Fruit fly (Drosophila melanogaster): ENCODE results near the gene CG14731.

Gene CG14731

DNA sequence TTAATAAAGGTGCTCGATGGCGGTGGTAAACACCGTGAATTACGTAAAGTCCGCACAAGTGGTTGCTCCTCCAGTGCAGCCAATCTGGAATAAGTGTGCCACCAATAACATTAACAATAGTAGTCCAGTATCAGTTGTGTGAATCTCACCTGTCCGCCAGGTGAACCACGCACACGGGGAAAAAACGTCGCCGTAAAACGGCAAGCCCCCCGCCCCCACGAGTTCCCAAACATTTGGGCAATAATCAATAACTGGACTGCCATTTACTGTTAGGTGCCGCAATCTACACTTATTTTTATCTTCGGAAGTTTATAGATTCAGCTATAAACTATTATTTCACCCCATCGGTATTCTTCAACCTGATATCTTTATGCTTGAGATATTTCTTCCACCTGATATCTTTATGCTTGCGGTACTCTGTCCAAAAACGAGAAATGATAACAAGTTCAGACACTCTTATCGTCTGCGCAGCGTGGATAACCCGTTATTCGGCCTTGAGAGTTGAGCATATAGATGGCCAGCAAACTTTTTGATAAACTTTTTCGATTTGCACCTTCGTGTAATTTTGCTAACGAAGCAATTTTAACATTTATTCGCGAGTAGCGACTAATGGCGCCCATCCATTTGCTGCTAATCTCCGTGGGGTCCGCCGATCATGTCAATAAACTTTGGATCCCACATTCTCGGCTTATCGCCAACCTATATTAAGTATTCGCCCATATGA lies 37.1 kb downstream of the CG14731 start:
- TF ChIP-seq Sin3A (optimal IDR thresholded peaks at IDR 0.05) (no peak), Myc (optimal IDR thresholded peaks at IDR 0.05) (no peak), ttk (optimal IDR thresholded peaks at IDR 0.05) (no peak), h (optimal IDR thresholded peaks at IDR 0.05) (no peak), psq (optimal IDR thresholded peaks at IDR 0.05) (no peak), insv (optimal IDR thresholded peaks at IDR 0.05) (no peak)

dm6 chr3R:11969217-11969616 lies 38.2 kb downstream of the CG14731 start:
- TF ChIP-seq h (optimal IDR thresholded peaks at IDR 0.05) (no peak), Myc (optimal IDR thresholded peaks at IDR 0.05) (no peak), Sin3A (optimal IDR thresholded peaks at IDR 0.05) (no peak), ttk (optimal IDR thresholded peaks at IDR 0.05) (no peak), psq (optimal IDR thresholded peaks at IDR 0.05) (no peak), insv (optimal IDR thresholded peaks at IDR 0.05) (no peak)

DNA sequence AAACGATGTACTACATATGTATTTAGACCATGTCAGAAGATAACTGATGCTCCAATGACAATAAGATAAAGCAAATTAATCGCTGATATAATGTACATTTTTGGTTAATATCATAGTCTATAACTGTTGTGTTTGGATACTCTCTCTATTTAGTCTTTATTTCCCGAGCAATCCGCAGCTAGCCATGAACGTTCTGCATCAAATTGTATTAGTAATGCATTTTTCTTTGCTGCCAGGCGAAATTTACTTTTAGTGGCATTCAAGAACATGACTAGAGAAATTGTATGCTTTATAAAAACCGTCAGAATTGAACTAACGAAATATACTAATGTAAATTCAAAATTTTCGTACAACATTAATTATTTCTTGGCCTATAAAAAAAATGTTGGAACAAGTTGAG lies 40.3 kb downstream of the CG14731 start, which contains the start of gene GC2:
Gene GC2 (plus strand): TSS at position 301 of the 400 bp plus-strand sequence.
- TF ChIP-seq ttk (optimal IDR thresholded peaks at IDR 0.05), result no peak
- TF ChIP-seq Sin3A (optimal IDR thresholded peaks at IDR 0.05), result no peak
- no peak for TF ChIP-seq Myc (optimal IDR thresholded peaks at IDR 0.05)
- TF ChIP-seq psq (optimal IDR thresholded peaks at IDR 0.05), result no peak
- no peak for TF ChIP-seq insv (optimal IDR thresholded peaks at IDR 0.05)
- TF ChIP-seq h (optimal IDR thresholded peaks at IDR 0.05), result no peak

- no peak for TF ChIP-seq Sin3A (optimal IDR thresholded peaks at IDR 0.05)
- TF ChIP-seq ttk (optimal IDR thresholded peaks at IDR 0.05), result no peak
- no peak for TF ChIP-seq psq (optimal IDR thresholded peaks at IDR 0.05)
- TF ChIP-seq insv (optimal IDR thresholded peaks at IDR 0.05), result no peak
- no peak for TF ChIP-seq h (optimal IDR thresholded peaks at IDR 0.05)
- TF ChIP-seq Myc (optimal IDR thresholded peaks at IDR 0.05), result no peak
These were observed 42.8 kb downstream of the CG14731 start for dm6 chr3R:11973826-11974225.

dm6 chr3R:11974631-11975030 lies 43.6 kb downstream of the CG14731 start, which contains the start of gene Tango9:
Tango9 (minus strand) TSS chr3R:11974910.
- TF ChIP-seq psq (optimal IDR thresholded peaks at IDR 0.05) (no peak), h (optimal IDR thresholded peaks at IDR 0.05) (no peak), insv (optimal IDR thresholded peaks at IDR 0.05) (no peak), Myc (optimal IDR thresholded peaks at IDR 0.05) (no peak), Sin3A (optimal IDR thresholded peaks at IDR 0.05) (no peak), ttk (optimal IDR thresholded peaks at IDR 0.05) (no peak)

dm6 chr3R:11976556-11977335 lies 45.7 kb downstream of the CG14731 start, which contains the start of gene CG10005:
CG10005 (minus strand) TSS chr3R:11977197.
- no peak for TF ChIP-seq h (optimal IDR thresholded peaks at IDR 0.05)
- TF ChIP-seq Myc (optimal IDR thresholded peaks at IDR 0.05), result no peak
- TF ChIP-seq ttk (optimal IDR thresholded peaks at IDR 0.05), result no peak
- no peak for TF ChIP-seq Sin3A (optimal IDR thresholded peaks at IDR 0.05)
- TF ChIP-seq insv (optimal IDR thresholded peaks at IDR 0.05), result no peak
- no peak for TF ChIP-seq psq (optimal IDR thresholded peaks at IDR 0.05)

dm6 chr3R:11977336-11977678 lies 46.2 kb downstream of the CG14731 start:
- TF ChIP-seq h (optimal IDR thresholded peaks at IDR 0.05) (no peak), insv (optimal IDR thresholded peaks at IDR 0.05) (no peak), Sin3A (optimal IDR thresholded peaks at IDR 0.05) (no peak), ttk (optimal IDR thresholded peaks at IDR 0.05) (no peak)

DNA sequence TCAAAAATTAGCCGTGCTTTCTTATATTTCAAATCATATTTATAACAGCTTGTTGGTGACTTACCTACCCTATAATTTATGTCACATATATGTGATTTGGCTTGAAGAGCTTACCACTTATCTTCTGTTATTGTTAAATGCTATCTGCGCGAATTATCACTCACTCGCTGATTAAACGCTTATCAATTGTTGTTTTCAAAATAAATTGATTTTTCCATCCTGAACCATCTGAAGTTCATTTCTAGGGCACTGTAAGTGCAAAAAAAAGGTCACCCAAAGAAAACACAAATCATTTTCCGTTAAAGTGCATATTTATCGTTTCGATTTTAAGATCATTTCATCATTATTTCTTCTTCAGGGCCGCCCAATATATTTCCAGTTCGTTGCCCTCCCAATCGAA lies 47.2 kb downstream of the CG14731 start:
- no peak for TF ChIP-seq insv (optimal IDR thresholded peaks at IDR 0.05)
- no peak for TF ChIP-seq h (optimal IDR thresholded peaks at IDR 0.05)
- TF ChIP-seq psq (optimal IDR thresholded peaks at IDR 0.05), result no peak
- TF ChIP-seq Myc (optimal IDR thresholded peaks at IDR 0.05), result no peak
- TF ChIP-seq Sin3A (optimal IDR thresholded peaks at IDR 0.05), result no peak
- TF ChIP-seq ttk (optimal IDR thresholded peaks at IDR 0.05), result no peak

DNA sequence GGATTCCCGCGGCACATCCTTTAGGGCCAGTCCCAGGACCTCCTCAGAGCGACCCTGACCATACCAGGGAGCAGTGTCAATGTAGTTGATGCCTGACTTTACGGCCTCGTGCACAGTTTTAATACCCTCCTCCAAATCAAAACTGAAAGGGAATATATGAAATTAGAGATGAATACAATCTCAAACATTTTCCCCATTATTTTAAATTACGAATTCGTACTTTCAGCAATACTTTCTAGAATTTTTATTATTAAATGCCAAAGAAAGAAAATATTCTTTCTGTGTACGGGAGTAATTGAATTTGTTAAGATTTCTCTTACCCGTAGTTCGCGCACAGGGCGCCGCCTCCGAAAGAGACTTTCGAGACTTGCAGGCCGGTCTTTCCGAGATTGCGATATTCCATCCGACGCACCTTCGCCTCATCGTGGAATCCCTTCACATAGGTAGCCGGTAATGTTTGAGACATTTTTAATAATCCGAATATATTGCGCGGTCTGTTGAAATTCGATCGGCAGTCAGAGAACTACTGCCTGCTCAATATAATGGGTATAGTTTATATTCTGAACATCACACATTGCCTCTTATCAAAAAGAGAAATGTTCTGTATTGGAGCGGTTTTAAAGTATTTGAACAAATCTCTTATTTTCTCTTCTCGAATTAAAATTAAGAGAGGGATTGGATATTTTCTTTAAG lies 49.0 kb downstream of the CG14731 start, which contains the start of gene CG18547:
Gene CG18547 (minus strand): TSS at position 512 of the 693 bp plus-strand sequence.
- TF ChIP-seq Myc (optimal IDR thresholded peaks at IDR 0.05) (no peak), Sin3A (optimal IDR thresholded peaks at IDR 0.05) (no peak), psq (optimal IDR thresholded peaks at IDR 0.05) (no peak), ttk (optimal IDR thresholded peaks at IDR 0.05) (no peak), h (optimal IDR thresholded peaks at IDR 0.05) (no peak), insv (optimal IDR thresholded peaks at IDR 0.05) (no peak)

DNA sequence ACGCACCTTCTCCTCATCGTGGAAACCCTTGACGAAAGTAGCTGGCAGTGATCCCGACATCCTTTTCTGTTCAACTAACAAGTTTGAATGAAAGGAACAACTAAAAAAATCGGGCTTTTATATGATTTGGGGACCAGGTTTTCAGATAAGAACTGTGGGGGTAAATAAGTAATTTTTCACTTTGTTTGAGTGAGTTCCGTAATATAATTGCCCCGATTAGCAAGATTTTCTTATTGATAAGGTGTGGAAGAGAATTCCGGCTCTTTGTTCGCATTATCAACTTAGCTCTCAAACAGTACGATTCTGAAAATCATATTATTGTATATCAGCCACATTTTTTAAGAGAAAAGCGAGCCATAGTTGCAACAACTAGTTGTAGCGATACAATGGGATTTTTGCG lies 50.9 kb downstream of the CG14731 start, which contains the start of gene CG12224:
Gene CG12224 (minus strand): TSS at position 101 of the 400 bp plus-strand sequence.
- TF ChIP-seq insv (optimal IDR thresholded peaks at IDR 0.05) (no peak), psq (optimal IDR thresholded peaks at IDR 0.05) (no peak), h (optimal IDR thresholded peaks at IDR 0.05) (no peak), Sin3A (optimal IDR thresholded peaks at IDR 0.05) (no peak), Myc (optimal IDR thresholded peaks at IDR 0.05) (no peak), ttk (optimal IDR thresholded peaks at IDR 0.05) (no peak)

- TF ChIP-seq ttk (optimal IDR thresholded peaks at IDR 0.05) (no peak), h (optimal IDR thresholded peaks at IDR 0.05) (no peak), insv (optimal IDR thresholded peaks at IDR 0.05) (no peak), Myc (optimal IDR thresholded peaks at IDR 0.05) (no peak), Sin3A (optimal IDR thresholded peaks at IDR 0.05) (no peak), psq (optimal IDR thresholded peaks at IDR 0.05) (no peak)
These were observed 51.5 kb downstream of the CG14731 start for dm6 chr3R:11982547-11982946.
